Fruit fly (Drosophila melanogaster) whole organism, adult: ENCODE results near the gene brun.

Experiments
- CG11617 ChIP-seq: fragments of 200-800 bp; sonication (Bioruptor generic); optimal IDR thresholded peaks from 2 replicates; lab custom pipeline; 2017; ENCODE audit warnings: mild to moderate bottlenecking, missing biosample characterization, missing genetic modification reagents, missing genetic modification characterization
- CG12768 ChIP-seq: fragments of 200-800 bp; sonication (Bioruptor generic); optimal IDR thresholded peaks from 2 replicates; lab custom pipeline; 2017; ENCODE audit warnings: missing biosample characterization, missing genetic modification characterization, mild to moderate bottlenecking, moderate library complexity, missing genetic modification reagents
- CG14711 ChIP-seq: fragments of 200-800 bp; sonication (Bioruptor generic); optimal IDR thresholded peaks from 2 replicates; lab custom pipeline; 2018; ENCODE audit warnings: missing biosample characterization, mild to moderate bottlenecking, missing genetic modification characterization, moderate library complexity
- CG1620 ChIP-seq: fragments of 200-800 bp; sonication (Bioruptor generic); optimal IDR thresholded peaks from 2 replicates; lab custom pipeline; 2016; ENCODE audit warnings: missing biosample characterization, missing genetic modification characterization
- Clk ChIP-seq: fragments of 200-800 bp; sonication (Bioruptor generic); optimal IDR thresholded peaks from 2 replicates; lab custom pipeline; 2017; ENCODE audit warnings: missing biosample characterization, missing genetic modification characterization
- Hr96 ChIP-seq: fragments of 200-800 bp; sonication (Bioruptor generic); optimal IDR thresholded peaks from 2 replicates; lab custom pipeline; 2016; ENCODE audit warnings: missing biosample characterization, missing genetic modification characterization
- bab1 ChIP-seq: fragments of 200-800 bp; sonication (Bioruptor generic); optimal IDR thresholded peaks from 3 replicates; lab custom pipeline; 2019; ENCODE audit warnings: missing biosample characterization, mild to moderate bottlenecking, missing genetic modification characterization, moderate library complexity
- cnc ChIP-seq, 2 experiments: fragments of >200 bp; optimal IDR thresholded peaks; 2 replicates each; lab custom pipeline; 2017
- kay ChIP-seq: fragments of 200-800 bp; sonication (Bioruptor generic); peaks from one replicate; lab custom pipeline; 2016; ENCODE audit warnings: missing biosample characterization, missing genetic modification characterization, borderline replicate concordance
- ovo ChIP-seq: fragments of 200-800 bp; sonication (Bioruptor generic); optimal IDR thresholded peaks from 2 replicates; lab custom pipeline; 2016; ENCODE audit warnings: missing biosample characterization, missing genetic modification characterization
- tj ChIP-seq: fragments of 200-800 bp; sonication (Bioruptor generic); optimal IDR thresholded peaks from 3 replicates; lab custom pipeline; 2017; ENCODE audit warnings: missing biosample characterization, mild to moderate bottlenecking, missing genetic modification characterization, moderate library complexity
- toe ChIP-seq: fragments of 200-800 bp; sonication (Bioruptor generic); optimal IDR thresholded peaks from 2 replicates; lab custom pipeline; 2016; ENCODE audit warnings: missing biosample characterization, missing genetic modification characterization

- TF ChIP-seq tj (GFP tag; lab: Kevin White, UChicago): no peak
- no peak for TF ChIP-seq CG12768 (GFP tag; lab: Kevin White, UChicago)
- no peak for TF ChIP-seq cnc (optimal IDR thresholded peaks at IDR 0.05; lab: Kevin White, UChicago)
- TF ChIP-seq bab1 (GFP tag; lab: Kevin White, UChicago): no peak
- no peak for TF ChIP-seq kay (GFP tag; lab: Kevin White, UChicago)
- TF ChIP-seq CG14711: no peak
- TF ChIP-seq toe: no peak
- no peak for TF ChIP-seq CG1620
- TF ChIP-seq CG11617 (GFP tag; lab: Kevin White, UChicago): no peak
- TF ChIP-seq Hr96 (GFP tag; lab: Kevin White, UChicago): no peak
- no peak for TF ChIP-seq Clk (GFP tag; lab: Kevin White, UChicago)
- TF ChIP-seq ovo (GFP tag; lab: Kevin White, UChicago): no peak
Observed at dm6 chr2L:20614222-20614621, 41.8 kb downstream of the brun start, which contains the start of gene CG15475.
